Fruit fly (Drosophila melanogaster) whole organism, embryonic: Measurements from ENCODE around the gene CG31974.

Experiments
- Adf1 ChIP-seq: fragments of 200-800 bp; sonication (Bioruptor generic); IDR thresholded peaks from 2 replicates; pipeline ENCODE4 v1.3.6; 2022; ENCODE audit warnings: missing biosample characterization, missing genetic modification characterization
- CG10274 ChIP-seq: fragments of 200-800 bp; sonication (Bioruptor generic); optimal IDR thresholded peaks from 3 replicates; lab custom pipeline; 2017; ENCODE audit warnings: missing biosample characterization, mild to moderate bottlenecking, missing genetic modification characterization
- CG10543 ChIP-seq: fragments of 200-800 bp; sonication (Bioruptor generic); optimal IDR thresholded peaks from 3 replicates; lab custom pipeline; 2017; ENCODE audit warnings: missing biosample characterization, mild to moderate bottlenecking, missing genetic modification characterization, moderate library complexity
- CG12769 ChIP-seq: fragments of 200-800 bp; sonication (Bioruptor generic); optimal IDR thresholded peaks from 2 replicates; lab custom pipeline; 2019; ENCODE audit warnings: missing biosample characterization, mild to moderate bottlenecking, missing genetic modification characterization, moderate library complexity
- CG14667 ChIP-seq: fragments of 200-800 bp; sonication (Bioruptor generic); IDR thresholded peaks from 2 replicates; pipeline ENCODE4 v1.3.6; 2022; ENCODE audit warnings: missing biosample characterization, missing genetic modification characterization
- CG14965 ChIP-seq: fragments of 200-800 bp; sonication (Bioruptor generic); optimal IDR thresholded peaks from 2 replicates; lab custom pipeline; 2016; ENCODE audit warnings: missing biosample characterization, missing genetic modification characterization, borderline replicate concordance
- CG2678 ChIP-seq: fragments of 200-800 bp; sonication (Bioruptor generic); optimal IDR thresholded peaks from 3 replicates; lab custom pipeline; 2019; ENCODE audit warnings: missing biosample characterization, mild to moderate bottlenecking, missing genetic modification characterization, moderate library complexity
- CG33557 ChIP-seq: fragments of 200-800 bp; sonication (Bioruptor generic); optimal IDR thresholded peaks from 2 replicates; lab custom pipeline; 2019; ENCODE audit warnings: missing biosample characterization, mild to moderate bottlenecking, missing genetic modification characterization, moderate library complexity
- CG34224 ChIP-seq: fragments of 200-800 bp; sonication (Bioruptor generic); IDR thresholded peaks from 3 replicates; pipeline ENCODE4 v1.3.6; 2022; ENCODE audit warnings: missing biosample characterization, missing genetic modification characterization; ENCODE audit not compliant: partially characterized antibody
- CG34422 ChIP-seq: fragments of 200-800 bp; sonication (Bioruptor generic); IDR thresholded peaks from 3 replicates; pipeline ENCODE4 v1.3.6; 2022; ENCODE audit warnings: missing biosample characterization, missing genetic modification characterization
- CG6813 ChIP-seq: fragments of 200-800 bp; sonication (Bioruptor generic); optimal IDR thresholded peaks from 2 replicates; lab custom pipeline; 2017; ENCODE audit warnings: missing biosample characterization, missing genetic modification characterization, mild to moderate bottlenecking, moderate library complexity, missing genetic modification reagents
- CG7987 ChIP-seq: fragments of 200-800 bp; sonication (Bioruptor generic); optimal IDR thresholded peaks from 2 replicates; lab custom pipeline; 2018; ENCODE audit warnings: missing biosample characterization, mild to moderate bottlenecking, missing genetic modification characterization, moderate library complexity
- CG8290 ChIP-seq, 3 experiments: fragments of 200-800 bp; sonication (Bioruptor generic); optimal IDR thresholded peaks; 2 replicates each; lab custom pipeline; 2016 to 2019; ENCODE audit warnings: missing biosample characterization in 3 of 3, missing genetic modification characterization in 3 of 3, mild to moderate bottlenecking in 2 of 3, moderate library complexity in 1 of 3
- Chrac-16 ChIP-seq: fragments of 200-800 bp; sonication (Bioruptor generic); optimal IDR thresholded peaks from 3 replicates; lab custom pipeline; 2016; ENCODE audit warnings: missing biosample characterization, missing genetic modification characterization
- MESR4 ChIP-seq: fragments of 200-800 bp; sonication (Bioruptor generic); optimal IDR thresholded peaks from 2 replicates; lab custom pipeline; 2018; ENCODE audit warnings: missing biosample characterization, mild to moderate bottlenecking, missing genetic modification characterization, moderate library complexity
- Med ChIP-seq: fragments of 200-800 bp; sonication (Bioruptor generic); peaks from one replicate; lab custom pipeline; 2016; ENCODE audit warnings: missing biosample characterization, missing genetic modification characterization, mild to moderate bottlenecking, inconsistent platforms, moderate library complexity
- Neu2 ChIP-seq: fragments of 200-800 bp; sonication (Bioruptor generic); optimal IDR thresholded peaks from 3 replicates; lab custom pipeline; 2016; ENCODE audit warnings: missing biosample characterization, missing genetic modification characterization, borderline replicate concordance
- Nf-YA ChIP-seq: fragments of 200-800 bp; sonication (Bioruptor generic); IDR thresholded peaks from 2 replicates; pipeline ENCODE4 v1.3.6; 2022; ENCODE audit warnings: missing biosample characterization, missing genetic modification characterization
- Nf-YB ChIP-seq: fragments of 200-800 bp; sonication (Bioruptor generic); optimal IDR thresholded peaks from 3 replicates; lab custom pipeline; 2019; ENCODE audit warnings: missing biosample characterization, mild to moderate bottlenecking, missing genetic modification characterization, moderate library complexity
- Oli ChIP-seq: fragments of 200-800 bp; sonication (Bioruptor generic); optimal IDR thresholded peaks from 2 replicates; lab custom pipeline; 2018; ENCODE audit warnings: missing biosample characterization, mild to moderate bottlenecking, missing genetic modification characterization, moderate library complexity
- Sin3A ChIP-seq: fragments of >200 bp; optimal IDR thresholded peaks from 2 replicates; lab custom pipeline; 2018
- Usf ChIP-seq: fragments of 200-800 bp; sonication (Bioruptor generic); optimal IDR thresholded peaks from 2 replicates; lab custom pipeline; 2017; ENCODE audit warnings: missing genotype, missing biosample characterization, missing genetic modification characterization
- abd-A ChIP-seq: fragments of 200-800 bp; sonication (Bioruptor generic); optimal IDR thresholded peaks from 3 replicates; lab custom pipeline; 2019; ENCODE audit warnings: missing biosample characterization, mild to moderate bottlenecking, missing genetic modification characterization, moderate library complexity
- bsh ChIP-seq, 2 experiments: fragments of 200-800 bp; sonication (Bioruptor generic); optimal IDR thresholded peaks; 2 replicates each; lab custom pipeline; 2017 to 2018; ENCODE audit warnings: mild to moderate bottlenecking in 2 of 2, missing biosample characterization in 2 of 2, missing genetic modification characterization in 2 of 2, moderate library complexity in 1 of 2
- chinmo ChIP-seq: fragments of 200-800 bp; sonication (Bioruptor generic); IDR thresholded peaks from 4 replicates; pipeline ENCODE4 v1.3.6; 2022; ENCODE audit warnings: missing biosample characterization, missing genetic modification characterization; ENCODE audit not compliant: partially characterized antibody
- corto ChIP-seq: fragments of 200-800 bp; sonication (Bioruptor generic); optimal IDR thresholded peaks from 2 replicates; lab custom pipeline; 2016; ENCODE audit warnings: missing biosample characterization, mild to moderate bottlenecking, missing genetic modification characterization, moderate library complexity
- cwo ChIP-seq: fragments of 200-800 bp; sonication (Bioruptor generic); optimal IDR thresholded peaks from 3 replicates; lab custom pipeline; 2017; ENCODE audit warnings: missing biosample characterization, missing genetic modification characterization, mild to moderate bottlenecking, moderate library complexity, missing genetic modification reagents
- eve ChIP-seq, 2 experiments: fragments of >200 bp; optimal IDR thresholded peaks; 2 replicates each; lab custom pipeline; 2017; ENCODE audit warnings: missing biosample characterization in 2 of 2, missing genetic modification characterization in 2 of 2
- lbe ChIP-seq: fragments of 200-800 bp; sonication (Bioruptor generic); optimal IDR thresholded peaks from 2 replicates; lab custom pipeline; 2016; ENCODE audit warnings: missing biosample characterization, mild to moderate bottlenecking, missing genetic modification characterization
- nom ChIP-seq: fragments of 200-800 bp; sonication (Bioruptor generic); optimal IDR thresholded peaks from 2 replicates; lab custom pipeline; 2017; ENCODE audit warnings: missing biosample characterization, missing genetic modification characterization, mild to moderate bottlenecking, moderate library complexity, missing genetic modification reagents
- pros ChIP-seq: fragments of 200-800 bp; sonication (Bioruptor generic); optimal IDR thresholded peaks from 3 replicates; lab custom pipeline; 2019; ENCODE audit warnings: missing biosample characterization, mild to moderate bottlenecking, missing genetic modification characterization, moderate library complexity
- pum ChIP-seq: fragments of 200-800 bp; sonication (Bioruptor generic); optimal IDR thresholded peaks from 2 replicates; lab custom pipeline; 2016; ENCODE audit warnings: missing biosample characterization, missing genetic modification characterization
- salm ChIP-seq: fragments of 200-800 bp; sonication (Bioruptor generic); optimal IDR thresholded peaks from 2 replicates; lab custom pipeline; 2018; ENCODE audit warnings: missing biosample characterization, mild to moderate bottlenecking, missing genetic modification characterization
- sqz ChIP-seq: fragments of 200-800 bp; sonication (Bioruptor generic); optimal IDR thresholded peaks from 3 replicates; lab custom pipeline; 2018; ENCODE audit warnings: missing biosample characterization, mild to moderate bottlenecking, missing genetic modification characterization
- stwl ChIP-seq: fragments of 200-800 bp; sonication (Bioruptor generic); optimal IDR thresholded peaks from 3 replicates; lab custom pipeline; 2018; ENCODE audit warnings: missing biosample characterization, mild to moderate bottlenecking, missing genetic modification characterization, moderate library complexity
- trem ChIP-seq: fragments of 200-800 bp; optimal IDR thresholded peaks from 3 replicates; lab custom pipeline; 2019; ENCODE audit warnings: missing biosample characterization, mild to moderate bottlenecking, missing genetic modification characterization, moderate library complexity
- twi ChIP-seq: fragments of 200-800 bp; optimal IDR thresholded peaks from 2 replicates; lab custom pipeline; 2019; ENCODE audit warnings: missing biosample characterization, mild to moderate bottlenecking, missing genetic modification characterization, moderate library complexity
- zf30C ChIP-seq: fragments of 200-800 bp; sonication (Bioruptor generic); optimal IDR thresholded peaks from 3 replicates; lab custom pipeline; 2018; ENCODE audit warnings: missing biosample characterization, mild to moderate bottlenecking, missing genetic modification characterization

The CG31974 gene

dm6 chr2L:171499-172250, 28.8 kb upstream of the CG31974 start (continued):
- no peak for TF ChIP-seq CG14965 (GFP tag; lab: Kevin White, UChicago)
- no peak for TF ChIP-seq pum (GFP tag; lab: Kevin White, UChicago)
- peak in 1 of 2 experiments; percentile 21 for TF ChIP-seq bsh (GFP tag; optimal IDR thresholded peaks at IDR 0.05; lab: Kevin White, UChicago)
- TF ChIP-seq Oli (tag; lab: Kevin White, UChicago), result no peak
- no peak for TF ChIP-seq salm (tag; lab: Kevin White, UChicago)
- TF ChIP-seq Sin3A (lab: Kevin White, UChicago), result no peak
- TF ChIP-seq Adf1 (GFP tag; lab: Robert Waterston, UW), result 0 out of 2 replicates have a peak, but pooled peaks have one; percentile 27
- no peak for TF ChIP-seq CG10274 (GFP tag; lab: Kevin White, UChicago)
- peak; percentile 73 for TF ChIP-seq Med (GFP tag; lab: Kevin White, UChicago)
- TF ChIP-seq corto (GFP tag; lab: Kevin White, UChicago), result peak; percentile 18
- no peak for TF ChIP-seq CG14667 (GFP tag; lab: Robert Waterston, UW)
- peak; percentile 25 for TF ChIP-seq CG10543 (GFP tag; lab: Kevin White, UChicago)
- TF ChIP-seq zf30C (GFP tag; lab: Kevin White, UChicago), result no peak
- TF ChIP-seq MESR4, result no peak
- peak; percentile 33 for TF ChIP-seq abd-A (tag; lab: Kevin White, UChicago)
- peak; percentile 69 for TF ChIP-seq trem (tag; lab: Kevin White, UChicago)
- no peak for TF ChIP-seq stwl (tag; lab: Kevin White, UChicago)
- TF ChIP-seq lbe, result peak; percentile 60
- no peak for TF ChIP-seq twi
- no peak for TF ChIP-seq Usf (GFP tag; lab: Kevin White, UChicago)
- TF ChIP-seq Chrac-16 (GFP tag; lab: Kevin White, UChicago), result no peak
- no peak for TF ChIP-seq Nf-YB (GFP tag; lab: Kevin White, UChicago)
- TF ChIP-seq CG8290 (GFP tag; optimal IDR thresholded peaks at IDR 0.05; lab: Kevin White, UChicago), result no peak
- TF ChIP-seq CG8290 (tag; optimal IDR thresholded peaks at IDR 0.05; lab: Kevin White, UChicago), result peak in 1 of 2 experiments; percentile 58
- no peak for TF ChIP-seq Neu2 (GFP tag; lab: Kevin White, UChicago)
- peak; percentile 59 for TF ChIP-seq CG6813 (GFP tag; lab: Kevin White, UChicago)
- TF ChIP-seq CG7987 (GFP tag; lab: Kevin White, UChicago), result peak; percentile 38
- peak; percentile 71 for TF ChIP-seq nom (GFP tag; lab: Kevin White, UChicago)
- no peak for TF ChIP-seq Nf-YA
- no peak for TF ChIP-seq CG34422 (GFP tag; lab: Robert Waterston, UW)
- TF ChIP-seq pros (GFP tag; lab: Kevin White, UChicago), result peak; percentile 59
- no peak for TF ChIP-seq CG33557 (GFP tag; lab: Kevin White, UChicago)
- no peak for TF ChIP-seq cwo (GFP tag; lab: Kevin White, UChicago)
- peak; percentile 81; the same call in 1 of the 4 replicates for TF ChIP-seq chinmo (GFP tag; lab: Robert Waterston, UW)
- peak; percentile 30; the same call in 1 of the 3 replicates for TF ChIP-seq CG34224 (GFP tag; lab: Robert Waterston, UW)
- peak; percentile 31 for TF ChIP-seq CG12769 (tag; lab: Kevin White, UChicago)
- peak; percentile 81 for TF ChIP-seq sqz (GFP tag; lab: Kevin White, UChicago)
- peak; percentile 40 for TF ChIP-seq CG2678 (tag; lab: Kevin White, UChicago)
- peak in 1 of 2 experiments; percentile 19 for TF ChIP-seq eve (GFP tag; optimal IDR thresholded peaks at IDR 0.05; lab: Kevin White, UChicago)
